Worm (Caenorhabditis elegans): ENCODE measurements around the gene C18B2.4.

- TF ChIP-seq pes-1 (GFP tag; IDR thresholded peaks at IDR 0.05) (no peak), scrt-1 (GFP tag; IDR thresholded peaks at IDR 0.05) (no peak), sea-1 (GFP tag; conservative IDR thresholded peaks at IDR 0.05) (no peak), B0310.2 (tag; optimal IDR thresholded peaks at IDR 0.05) (no peak), ama-1 (optimal IDR thresholded peaks at IDR 0.05) (no peak)
These were observed 44.7 kb upstream of the C18B2.4 start, which contains the start of the genes sax-1 and R11G1.2 for ce11 chrX:3650100-3650809.
